Fruit fly (Drosophila melanogaster): ENCODE results near the gene Cralbp.

- TF ChIP-seq pan (optimal IDR thresholded peaks at IDR 0.05), result no peak
- TF ChIP-seq usp (GFP tag; optimal IDR thresholded peaks at IDR 0.05), result no peak
- no peak for TF ChIP-seq psq (optimal IDR thresholded peaks at IDR 0.05)
- TF ChIP-seq Dll (optimal IDR thresholded peaks at IDR 0.05), result no peak
- no peak for TF ChIP-seq CG8478 (optimal IDR thresholded peaks at IDR 0.05)
Observed at dm6 chr3L:5823763-5824445, 37.4 kb upstream of the Cralbp start.
